Worm (Caenorhabditis elegans): ENCODE data around the gene srv-17.

The srv-17 gene

ce11 chrIV:5860762-5861161 is 9.2 kb downstream of the srv-17 start:
- TF ChIP-seq ama-1 (optimal IDR thresholded peaks at IDR 0.05) (no peak), tbx-11 (GFP tag; IDR thresholded peaks at IDR 0.05) (no peak), B0310.2 (tag; optimal IDR thresholded peaks at IDR 0.05) (peak; percentile 41), F13C5.2 (tag; optimal IDR thresholded peaks at IDR 0.05) (no peak), hmbx-1 (tag; optimal IDR thresholded peaks at IDR 0.05) (no peak), sea-1 (GFP tag; conservative IDR thresholded peaks at IDR 0.05) (no peak), scrt-1 (GFP tag; IDR thresholded peaks at IDR 0.05) (0 out of 2 replicates have a peak, but pooled peaks have one; percentile 33), flt-1 (GFP tag; IDR thresholded peaks at IDR 0.05) (no peak), hmg-4 (GFP tag; optimal IDR thresholded peaks at IDR 0.05) (no peak), ceh-36 (tag; optimal IDR thresholded peaks at IDR 0.05) (no peak), tra-4 (tag; optimal IDR thresholded peaks at IDR 0.05) (no peak), ceh-13 (GFP tag; optimal IDR thresholded peaks at IDR 0.05) (no peak)

- TF ChIP-seq tbx-11 (GFP tag; IDR thresholded peaks at IDR 0.05) (no peak), F13C5.2 (tag; optimal IDR thresholded peaks at IDR 0.05) (no peak)
Observed at ce11 chrIV:5859876-5860275, 10.1 kb downstream of the srv-17 start, which contains the start of gene C06E7.4. Gene C06E7.4 (minus strand): TSS chrIV:5859976.

- no peak for TF ChIP-seq pes-1 (GFP tag; IDR thresholded peaks at IDR 0.05)
- no peak for TF ChIP-seq B0310.2 (tag; optimal IDR thresholded peaks at IDR 0.05)
- TF ChIP-seq aly-1 (tag; optimal IDR thresholded peaks at IDR 0.05) = no peak
- TF ChIP-seq scrt-1 (GFP tag; IDR thresholded peaks at IDR 0.05) = no peak
- TF ChIP-seq F13C5.2 (tag; optimal IDR thresholded peaks at IDR 0.05) = no peak
- TF ChIP-seq flt-1 (GFP tag; IDR thresholded peaks at IDR 0.05) = no peak
- no peak for TF ChIP-seq hmg-4 (GFP tag; optimal IDR thresholded peaks at IDR 0.05)
- TF ChIP-seq ceh-36 (tag; optimal IDR thresholded peaks at IDR 0.05) = no peak
- no peak for TF ChIP-seq tbx-37 (GFP tag; conservative IDR thresholded peaks at IDR 0.05)
- TF ChIP-seq tbx-11 (GFP tag; IDR thresholded peaks at IDR 0.05) = no peak
- TF ChIP-seq ama-1 (optimal IDR thresholded peaks at IDR 0.05) = no peak
- no peak for TF ChIP-seq hmbx-1 (tag; optimal IDR thresholded peaks at IDR 0.05)
- TF ChIP-seq hnd-1 (tag; optimal IDR thresholded peaks at IDR 0.05) = no peak
- TF ChIP-seq tra-4 (tag; optimal IDR thresholded peaks at IDR 0.05) = no peak
- no peak for TF ChIP-seq ets-7 (tag; optimal IDR thresholded peaks at IDR 0.05)
- no peak for TF ChIP-seq ceh-13 (GFP tag; optimal IDR thresholded peaks at IDR 0.05)
Observed at ce11 chrIV:5858212-5858611, 11.8 kb downstream of the srv-17 start.

DNA sequence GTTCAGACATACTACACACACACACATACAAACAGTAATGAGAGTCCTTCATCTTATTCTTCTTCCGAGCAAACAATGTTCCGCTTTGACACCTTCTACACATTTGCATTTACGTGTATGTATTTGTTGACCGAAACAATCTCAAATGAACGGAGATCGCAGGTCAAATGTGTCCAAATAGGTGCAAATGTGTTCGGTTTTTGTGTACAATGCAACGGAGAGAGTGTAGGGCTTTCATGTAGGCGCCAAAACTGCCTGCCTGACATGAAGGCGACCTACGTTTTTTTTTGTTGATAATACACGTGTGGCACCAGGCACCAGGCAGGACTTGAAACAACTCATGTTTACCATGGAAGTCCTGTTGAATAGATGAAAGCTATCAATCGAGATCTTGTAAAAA is 13.0 kb downstream of the srv-17 start:
- TF ChIP-seq ets-7 (tag; optimal IDR thresholded peaks at IDR 0.05) = no peak
- no peak for TF ChIP-seq tbx-11 (GFP tag; IDR thresholded peaks at IDR 0.05)
- TF ChIP-seq hmg-4 (GFP tag; optimal IDR thresholded peaks at IDR 0.05) = no peak
- TF ChIP-seq pes-1 (GFP tag; IDR thresholded peaks at IDR 0.05) = no peak
- no peak for TF ChIP-seq flt-1 (GFP tag; IDR thresholded peaks at IDR 0.05)
- no peak for TF ChIP-seq hmbx-1 (tag; optimal IDR thresholded peaks at IDR 0.05)
- no peak for TF ChIP-seq aly-1 (tag; optimal IDR thresholded peaks at IDR 0.05)
- no peak for TF ChIP-seq F13C5.2 (tag; optimal IDR thresholded peaks at IDR 0.05)
- no peak for TF ChIP-seq ceh-36 (tag; optimal IDR thresholded peaks at IDR 0.05)
- no peak for TF ChIP-seq tra-4 (tag; optimal IDR thresholded peaks at IDR 0.05)
- no peak for TF ChIP-seq sea-1 (GFP tag; conservative IDR thresholded peaks at IDR 0.05)
- no peak for TF ChIP-seq hnd-1 (tag; optimal IDR thresholded peaks at IDR 0.05)
- no peak for TF ChIP-seq B0310.2 (tag; optimal IDR thresholded peaks at IDR 0.05)
- no peak for TF ChIP-seq ceh-13 (GFP tag; optimal IDR thresholded peaks at IDR 0.05)
- TF ChIP-seq tbx-37 (GFP tag; conservative IDR thresholded peaks at IDR 0.05) = no peak
- no peak for TF ChIP-seq ama-1 (optimal IDR thresholded peaks at IDR 0.05)
- no peak for TF ChIP-seq scrt-1 (GFP tag; IDR thresholded peaks at IDR 0.05)

DNA sequence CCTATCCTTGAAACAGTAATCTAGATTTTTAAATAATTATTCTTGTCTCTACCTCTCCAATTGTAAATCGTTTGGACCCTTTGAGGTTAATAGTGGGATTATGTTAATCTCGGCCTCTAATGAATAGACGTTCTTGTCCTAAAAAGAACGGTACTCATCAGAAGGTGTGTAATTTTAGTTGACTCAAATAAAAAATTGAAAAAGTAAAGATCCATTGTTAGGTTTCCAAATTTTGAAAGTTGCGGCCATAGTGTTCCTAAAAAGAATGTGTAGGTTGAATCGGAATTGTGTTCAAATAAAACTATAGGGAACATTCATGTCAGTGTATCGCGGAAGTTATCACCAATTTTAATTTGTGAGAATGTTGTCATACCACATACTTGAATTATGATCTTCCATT is 14.4 kb downstream of the srv-17 start:
- TF ChIP-seq F13C5.2 (tag; optimal IDR thresholded peaks at IDR 0.05) = no peak
- TF ChIP-seq hnd-1 (tag; optimal IDR thresholded peaks at IDR 0.05) = no peak
- no peak for TF ChIP-seq tra-4 (tag; optimal IDR thresholded peaks at IDR 0.05)
- no peak for TF ChIP-seq aly-1 (tag; optimal IDR thresholded peaks at IDR 0.05)
- TF ChIP-seq hmbx-1 (tag; optimal IDR thresholded peaks at IDR 0.05) = no peak
- no peak for TF ChIP-seq flt-1 (GFP tag; IDR thresholded peaks at IDR 0.05)
- no peak for TF ChIP-seq sea-1 (GFP tag; conservative IDR thresholded peaks at IDR 0.05)

DNA sequence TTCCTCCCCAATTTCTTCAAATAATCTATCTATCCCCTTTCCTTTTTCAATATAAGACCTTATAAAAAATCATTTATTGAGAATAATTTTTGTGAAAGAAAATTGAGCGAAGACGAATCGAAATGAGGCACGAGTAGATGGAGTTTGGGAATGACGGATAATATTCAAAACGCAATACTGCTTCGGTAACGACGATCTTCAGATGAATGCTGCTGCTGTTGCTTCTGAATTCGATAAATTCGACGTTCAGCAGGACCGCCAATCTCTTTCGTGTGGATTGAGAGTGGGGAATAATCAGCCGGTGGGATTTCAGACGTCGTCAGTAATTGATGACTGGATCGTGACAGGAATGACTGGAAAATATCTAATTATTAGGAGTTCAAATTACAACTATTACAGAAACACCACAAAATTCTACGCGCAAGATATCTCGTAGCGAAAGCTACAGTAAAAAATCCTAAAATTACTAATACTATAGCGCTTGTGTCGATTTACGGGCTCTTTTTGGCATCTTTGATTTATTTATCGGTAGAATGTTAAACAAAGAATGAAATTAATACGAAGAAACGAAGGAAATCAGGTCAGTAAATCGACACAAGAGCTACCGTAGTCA is 19.1 kb downstream of the srv-17 start:
- no peak for TF ChIP-seq tbx-37 (GFP tag; conservative IDR thresholded peaks at IDR 0.05)
- no peak for TF ChIP-seq scrt-1 (GFP tag; IDR thresholded peaks at IDR 0.05)
- TF ChIP-seq ceh-13 (GFP tag; optimal IDR thresholded peaks at IDR 0.05) = no peak
- no peak for TF ChIP-seq hnd-1 (tag; optimal IDR thresholded peaks at IDR 0.05)
- no peak for TF ChIP-seq F13C5.2 (tag; optimal IDR thresholded peaks at IDR 0.05)
- no peak for TF ChIP-seq sea-1 (GFP tag; conservative IDR thresholded peaks at IDR 0.05)
- no peak for TF ChIP-seq B0310.2 (tag; optimal IDR thresholded peaks at IDR 0.05)
- no peak for TF ChIP-seq pes-1 (GFP tag; IDR thresholded peaks at IDR 0.05)
- TF ChIP-seq hmg-4 (GFP tag; optimal IDR thresholded peaks at IDR 0.05) = no peak
- no peak for TF ChIP-seq ets-7 (tag; optimal IDR thresholded peaks at IDR 0.05)
- TF ChIP-seq ceh-36 (tag; optimal IDR thresholded peaks at IDR 0.05) = no peak
- no peak for TF ChIP-seq aly-1 (tag; optimal IDR thresholded peaks at IDR 0.05)
- no peak for TF ChIP-seq tbx-11 (GFP tag; IDR thresholded peaks at IDR 0.05)
- no peak for TF ChIP-seq hmbx-1 (tag; optimal IDR thresholded peaks at IDR 0.05)
- no peak for TF ChIP-seq flt-1 (GFP tag; IDR thresholded peaks at IDR 0.05)
- no peak for TF ChIP-seq tra-4 (tag; optimal IDR thresholded peaks at IDR 0.05)

- TF ChIP-seq F13C5.2 (tag; optimal IDR thresholded peaks at IDR 0.05) (peak; percentile 25), ets-7 (tag; optimal IDR thresholded peaks at IDR 0.05) (no peak)
Observed at ce11 chrIV:5847986-5848707, 21.8 kb downstream of the srv-17 start, which contains the start of gene sams-3. Gene sams-3 (plus strand): TSS chrIV:5848657.
